Worm (Caenorhabditis elegans): Measurements from ENCODE around the gene gyf-1.

DNA sequence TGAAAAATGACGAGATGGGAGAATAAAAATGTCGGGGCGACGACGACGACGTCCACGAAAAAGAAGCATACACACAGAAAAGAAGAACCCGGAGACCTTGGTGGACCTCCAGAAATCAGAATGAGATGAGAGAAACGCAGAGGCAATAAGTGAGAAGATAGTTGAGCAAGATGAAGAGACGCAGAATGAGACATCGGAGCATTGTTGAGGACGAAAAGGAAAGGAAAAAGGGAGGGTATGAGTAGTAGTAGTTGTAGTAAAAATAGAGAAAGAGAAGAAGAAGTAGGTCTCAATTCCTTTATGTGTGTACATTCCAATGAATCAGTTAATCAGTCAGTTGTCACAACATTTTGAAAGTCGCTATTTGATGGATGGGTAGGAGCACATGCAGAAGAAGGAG is 45.3 kb downstream of the gyf-1 start, which contains the start of gene T14B4.8:
- TF ChIP-seq ztf-4 (tag; optimal IDR thresholded peaks at IDR 0.05) = no peak
- no peak for TF ChIP-seq dpl-1 (GFP tag; optimal IDR thresholded peaks at IDR 0.05)
- TF ChIP-seq blmp-1 (tag; optimal IDR thresholded peaks at IDR 0.05) = no peak
- no peak for TF ChIP-seq nhr-11 (tag; optimal IDR thresholded peaks at IDR 0.05)

Data from whole organism, L1 larva.